Worm (Caenorhabditis elegans) whole organism, young adult: ENCODE results near the gene D1025.1.
"Not testable (repeated sequence)": the region's sequence is repeated elsewhere in the genome, so short reads cannot be mapped to it uniquely, and the experiment has no call there.

Source experiments
- B0019.2 ChIP-seq: fragments of 200-800 bp; sonication (Bioruptor generic); conservative IDR thresholded peaks from 2 replicates; pipeline ENCODE4 v1.3.6; 2022; ENCODE audit warnings: missing genetic modification reagents, missing genetic modification characterization, missing compliant biosample characterization
- C06A6.2 ChIP-seq: fragments of 200-800 bp; sonication (Bioruptor generic); conservative IDR thresholded peaks from 2 replicates; pipeline ENCODE4 v1.3.6; 2022; ENCODE audit warnings: missing genetic modification characterization, missing compliant biosample characterization
- F37B4.10 ChIP-seq: fragments of 200-800 bp; sonication (Bioruptor generic); IDR thresholded peaks from 2 replicates; pipeline ENCODE4 v1.3.6; 2022; ENCODE audit warnings: missing genetic modification characterization, missing compliant biosample characterization
- F49E8.2 ChIP-seq: sonication (generic microtip); optimal IDR thresholded peaks from 3 replicates; lab custom pipeline; 2017; ENCODE audit warnings: missing genetic modification characterization, mild to moderate bottlenecking, missing compliant biosample characterization, antibody characterized with exemption, moderate library complexity; ENCODE audit not compliant: insufficient read depth
- F57C9.4 ChIP-seq: sonication (generic microtip); optimal IDR thresholded peaks from 2 replicates; lab custom pipeline; 2017; ENCODE audit warnings: mild to moderate bottlenecking, missing genetic modification characterization, missing compliant biosample characterization
- Y53G8AR.9 ChIP-seq: fragments of 200-800 bp; sonication (Bioruptor generic); conservative IDR thresholded peaks from 2 replicates; pipeline ENCODE4 v1.3.6; 2022; ENCODE audit warnings: missing genetic modification reagents, missing genetic modification characterization, missing compliant biosample characterization
- Y67H2A.10 ChIP-seq: fragments of 200-800 bp; sonication (Bioruptor generic); conservative IDR thresholded peaks from 2 replicates; pipeline ENCODE4 v1.3.6; 2022; ENCODE audit warnings: missing genetic modification reagents, missing genetic modification characterization, missing compliant biosample characterization
- Y95B8A.8 ChIP-seq: fragments of 200-800 bp; sonication (Bioruptor generic); IDR thresholded peaks from 2 replicates; pipeline ENCODE4 v1.3.6; 2022; ENCODE audit warnings: missing genetic modification reagents, missing genetic modification characterization, missing compliant biosample characterization
- akir-1 ChIP-seq: fragments of 200-800 bp; sonication (Bioruptor generic); optimal IDR thresholded peaks from 2 replicates; lab custom pipeline; 2018; ENCODE audit warnings: mild to moderate bottlenecking, missing genetic modification characterization, moderate library complexity, missing compliant biosample characterization
- ama-1 ChIP-seq, 3 experiments: fragments of 150-350 bp in 1 of 3; sonication (generic microtip) in 2 of 3; optimal IDR thresholded peaks; 2 replicates each; lab custom pipeline; 2014 to 2018; ENCODE audit warnings: missing biosample characterization in 2 of 3, missing genetic modification characterization in 2 of 3, missing genetic modification reagents in 2 of 3
- cebp-2 ChIP-seq: fragments of 200-800 bp; sonication (Bioruptor generic); IDR thresholded peaks from 2 replicates; pipeline ENCODE4 v1.3.6; 2022; ENCODE audit warnings: missing genetic modification characterization, missing compliant biosample characterization
- ceh-100 ChIP-seq: fragments of 200-800 bp; sonication (Bioruptor generic); IDR thresholded peaks from 2 replicates; pipeline ENCODE4 v1.3.6; 2022; ENCODE audit warnings: missing genetic modification reagents, missing genetic modification characterization, missing compliant biosample characterization
- ceh-27 ChIP-seq: fragments of 200-800 bp; sonication (Bioruptor generic); optimal IDR thresholded peaks from 2 replicates; lab custom pipeline; 2018; ENCODE audit warnings: mild to moderate bottlenecking, missing genetic modification characterization, moderate library complexity, missing compliant biosample characterization
- ceh-58 ChIP-seq: fragments of 200-800 bp; sonication (Bioruptor generic); IDR thresholded peaks from 2 replicates; pipeline ENCODE4 v1.3.6; 2022; ENCODE audit warnings: missing genetic modification characterization, missing compliant biosample characterization
- ceh-79 ChIP-seq: sonication (generic microtip); optimal IDR thresholded peaks from 2 replicates; lab custom pipeline; 2017; ENCODE audit warnings: mild to moderate bottlenecking, missing genetic modification characterization, missing compliant biosample characterization
- ceh-91 ChIP-seq: fragments of 200-800 bp; sonication (Bioruptor generic); IDR thresholded peaks from 2 replicates; pipeline ENCODE4 v1.3.6; 2022; ENCODE audit warnings: missing genetic modification reagents, missing genetic modification characterization, missing compliant biosample characterization
- die-1 ChIP-seq: sonication (generic microtip); optimal IDR thresholded peaks from 2 replicates; lab custom pipeline; 2016; ENCODE audit warnings: missing genotype, mild to moderate bottlenecking, missing genetic modification characterization, missing compliant biosample characterization
- dox-1 ChIP-seq: fragments of 200-800 bp; sonication (Bioruptor generic); IDR thresholded peaks from 2 replicates; pipeline ENCODE4 v1.3.6; 2022; ENCODE audit warnings: missing genetic modification reagents, missing genetic modification characterization, missing compliant biosample characterization
- gei-17 ChIP-seq: fragments of 200-800 bp; sonication (Bioruptor generic); optimal IDR thresholded peaks from 2 replicates; lab custom pipeline; 2018; ENCODE audit warnings: mild to moderate bottlenecking, missing genetic modification characterization, missing compliant biosample characterization
- hmg-20 ChIP-seq: fragments of 200-800 bp; sonication (Bioruptor generic); IDR thresholded peaks from 2 replicates; pipeline ENCODE4 v1.3.6; 2022; ENCODE audit warnings: missing genetic modification reagents, missing genetic modification characterization, missing compliant biosample characterization
- hsf-1 ChIP-seq: fragments of 200-800 bp; sonication (Bioruptor generic); IDR thresholded peaks from 2 replicates; pipeline ENCODE4 v1.3.6; 2022; ENCODE audit warnings: missing genetic modification reagents, missing genetic modification characterization, missing compliant biosample characterization
- lag-1 ChIP-seq: fragments of 200-800 bp; sonication (Bioruptor generic); IDR thresholded peaks from 2 replicates; pipeline ENCODE4 v1.3.6; 2022; ENCODE audit warnings: missing genetic modification reagents, missing genetic modification characterization, missing compliant biosample characterization
- lin-40 ChIP-seq: sonication (generic microtip); optimal IDR thresholded peaks from 2 replicates; lab custom pipeline; 2016; ENCODE audit warnings: missing genetic modification characterization, mild to moderate bottlenecking, missing compliant biosample characterization, missing genotype, missing genetic modification reagents
- lir-1 ChIP-seq: fragments of 200-800 bp; sonication (Bioruptor generic); conservative IDR thresholded peaks from 2 replicates; pipeline ENCODE4 v1.3.6; 2022; ENCODE audit warnings: missing genetic modification reagents, missing genetic modification characterization, missing compliant biosample characterization
- lsy-27 ChIP-seq: sonication (generic microtip); optimal IDR thresholded peaks from 2 replicates; lab custom pipeline; 2017; ENCODE audit warnings: missing genetic modification characterization, mild to moderate bottlenecking, missing compliant biosample characterization, antibody characterized with exemption, missing genotype, borderline replicate concordance; ENCODE audit not compliant: insufficient read depth
- nfya-1 ChIP-seq: sonication (generic microtip); optimal IDR thresholded peaks from 2 replicates; lab custom pipeline; 2017; ENCODE audit warnings: antibody characterized with exemption, missing compliant biosample characterization, missing genetic modification characterization, borderline replicate concordance; ENCODE audit not compliant: insufficient read depth
- nhr-90 ChIP-seq: sonication (generic microtip); optimal IDR thresholded peaks from 2 replicates; lab custom pipeline; 2016; ENCODE audit warnings: missing genotype, mild to moderate bottlenecking, missing genetic modification characterization, missing compliant biosample characterization
- rcor-1 ChIP-seq: fragments of 200-800 bp; sonication (Bioruptor generic); IDR thresholded peaks from 2 replicates; pipeline ENCODE4 v1.3.6; 2022; ENCODE audit warnings: missing genetic modification reagents, missing genetic modification characterization, missing compliant biosample characterization
- sptf-2 ChIP-seq: fragments of 200-800 bp; sonication (Bioruptor generic); optimal IDR thresholded peaks from 2 replicates; lab custom pipeline; 2018; ENCODE audit warnings: mild to moderate bottlenecking, missing genetic modification characterization, missing compliant biosample characterization
- xnd-1 ChIP-seq: sonication (generic microtip); optimal IDR thresholded peaks from 2 replicates; lab custom pipeline; 2016; ENCODE audit warnings: missing genotype, missing genetic modification reagents, missing genetic modification characterization, missing compliant biosample characterization
- zim-3 ChIP-seq: sonication (generic microtip); optimal IDR thresholded peaks from 2 replicates; lab custom pipeline; 2017; ENCODE audit warnings: mild to moderate bottlenecking, missing genetic modification characterization, moderate library complexity, missing compliant biosample characterization
- ztf-22 ChIP-seq: fragments of 200-800 bp; sonication (Bioruptor generic); optimal IDR thresholded peaks from 2 replicates; lab custom pipeline; 2018; ENCODE audit warnings: mild to moderate bottlenecking, missing genetic modification characterization, moderate library complexity, missing compliant biosample characterization

Gene D1025.1

ce11 chrX:14527559-14527958 is 7.0 kb downstream of the D1025.1 start, which contains the start of gene nspc-18:
nspc-18 (minus strand) TSS chrX:14527659.
- TF ChIP-seq dox-1 (no peak), F37B4.10 (GFP tag; lab: Robert Waterston, UW) (no peak), ceh-91 (no peak), hmg-20 (no peak), Y67H2A.10 (GFP tag; lab: Robert Waterston, UW) (no peak), sptf-2 (GFP tag; lab: Kevin White, UChicago) (no peak), Y53G8AR.9 (GFP tag; lab: Robert Waterston, UW) (no peak), nhr-90 (no peak)

DNA sequence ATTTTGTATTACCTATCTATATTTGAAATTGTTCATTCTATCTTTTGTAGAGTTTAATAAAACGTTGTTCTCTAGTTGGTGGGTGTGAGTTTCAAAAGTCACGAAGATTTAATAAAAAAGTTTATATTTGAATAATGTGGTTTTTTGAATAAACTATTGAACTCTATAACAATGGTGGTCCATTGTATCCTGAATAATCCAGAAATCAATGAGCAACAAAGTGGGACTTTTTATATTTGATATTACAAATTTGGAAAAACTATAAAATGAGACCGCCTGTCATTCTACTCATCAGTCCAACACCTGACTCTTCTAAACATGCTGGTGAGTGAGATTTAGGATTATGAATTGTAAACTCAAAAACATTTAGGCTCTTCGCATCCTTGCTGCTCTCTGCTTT is 7.8 kb downstream of the D1025.1 start, which contains the start of gene nspc-19:
TSS of gene nspc-19 (plus strand) at position 301 of the 400 bp plus-strand sequence.
- TF ChIP-seq rcor-1 (GFP tag; lab: Robert Waterston, UW); ama-1 (optimal IDR thresholded peaks at IDR 0.05; lab: Kevin White, UChicago); ama-1 (GFP tag; optimal IDR thresholded peaks at IDR 0.05; lab: Kevin White, UChicago); gei-17 (GFP tag; lab: Kevin White, UChicago): not testable (repeated sequence)
- TF ChIP-seq, all 124 proteins: peak for 0; not testable (repeated sequence) for 124

ce11 chrX:14530107-14530506 is 9.5 kb downstream of the D1025.1 start, which contains the start of gene nspc-20:
nspc-20 (minus strand) TSS chrX:14530207.
- TF ChIP-seq F49E8.2 (tag; lab: Kevin White, UChicago): no peak
- no peak for TF ChIP-seq F57C9.4 (tag; lab: Kevin White, UChicago)
- no peak for TF ChIP-seq ztf-22 (GFP tag; lab: Kevin White, UChicago)
- no peak for TF ChIP-seq die-1 (tag; lab: Kevin White, UChicago)
- TF ChIP-seq ceh-79 (tag; lab: Kevin White, UChicago): no peak
- no peak for TF ChIP-seq cebp-2
- TF ChIP-seq nfya-1: no peak

ce11 chrX:14534117-14534516 is 13.6 kb downstream of the D1025.1 start, which contains the start of gene T24C2.5:
T24C2.5 (plus strand) TSS chrX:14534417.
- no peak for TF ChIP-seq lin-40 (tag; lab: Kevin White, UChicago)
- TF ChIP-seq lir-1 (GFP tag; lab: Robert Waterston, UW): no peak
- no peak for TF ChIP-seq die-1 (tag; lab: Kevin White, UChicago)
- no peak for TF ChIP-seq C06A6.2
- TF ChIP-seq ceh-58 (GFP tag; lab: Robert Waterston, UW): no peak
- no peak for TF ChIP-seq hsf-1 (GFP tag; lab: Robert Waterston, UW)
- no peak for TF ChIP-seq zim-3 (tag; lab: Kevin White, UChicago)
- TF ChIP-seq B0019.2 (GFP tag; lab: Robert Waterston, UW): no peak
- TF ChIP-seq akir-1: no peak
- no peak for TF ChIP-seq ceh-100 (GFP tag; lab: Robert Waterston, UW)
- TF ChIP-seq lag-1 (GFP tag; lab: Robert Waterston, UW): no peak
- no peak for TF ChIP-seq F37B4.10 (GFP tag; lab: Robert Waterston, UW)
- no peak for TF ChIP-seq Y95B8A.8 (GFP tag; lab: Robert Waterston, UW)
- no peak for TF ChIP-seq xnd-1 (tag; lab: Kevin White, UChicago)
- no peak for TF ChIP-seq ceh-27
- no peak for TF ChIP-seq nhr-90
- no peak for TF ChIP-seq lsy-27 (tag; lab: Kevin White, UChicago)
